Worm (Caenorhabditis elegans) whole organism, L1 larva: ENCODE data around the gene cnp-2.
"Not testable (repeated sequence)": the region's sequence is repeated elsewhere in the genome, so short reads cannot be mapped to it uniquely, and the experiment has no call there.

Experiments
- C34B4.2 ChIP-seq: sonication (generic microtip); optimal IDR thresholded peaks from 2 replicates; lab custom pipeline; 2017; ENCODE audit warnings: mild to moderate bottlenecking, missing genetic modification characterization, missing compliant biosample characterization
- aly-2 ChIP-seq: fragments of 150-350 bp; optimal IDR thresholded peaks from 2 replicates; lab custom pipeline; 2014; ENCODE audit warnings: missing biosample characterization, missing genetic modification characterization
- ama-1 ChIP-seq: fragments of 150-350 bp; optimal IDR thresholded peaks from 2 replicates; lab custom pipeline; 2014
- ceh-8 ChIP-seq: fragments of 200-800 bp; sonication (Bioruptor generic); optimal IDR thresholded peaks from 2 replicates; lab custom pipeline; 2018; ENCODE audit warnings: mild to moderate bottlenecking, missing genetic modification characterization, moderate library complexity, missing compliant biosample characterization
- ceh-82 ChIP-seq, 3 experiments: fragments of 150-350 bp in 1 of 3; sonication (generic microtip) in 2 of 3; optimal IDR thresholded peaks; 2 replicates each; lab custom pipeline; 2014 to 2017; ENCODE audit warnings: missing biosample characterization in 3 of 3, missing genetic modification characterization in 3 of 3
- ceh-88 ChIP-seq: fragments of 200-800 bp; sonication (Bioruptor generic); IDR thresholded peaks from 2 replicates; pipeline ENCODE4 v1.3.6; 2022; ENCODE audit warnings: missing genetic modification characterization, missing compliant biosample characterization
- ces-1 ChIP-seq: fragments of 150-350 bp; optimal IDR thresholded peaks from 2 replicates; lab custom pipeline; 2014; ENCODE audit warnings: missing biosample characterization, missing genetic modification reagents, missing genetic modification characterization
- efl-1 ChIP-seq, 4 experiments: fragments of 150-350 bp; optimal IDR thresholded peaks in 3 of 4; peaks in 1 of 4; 1 replicate in 1 of 4; 2 replicates in 3 of 4; lab custom pipeline; 2014; ENCODE audit warnings: missing biosample characterization in 2 of 4, missing genetic modification characterization in 2 of 4, missing genetic modification reagents in 2 of 4
- egl-27 ChIP-seq, 2 experiments: fragments of 150-350 bp in 1 of 2; sonication (generic microtip); optimal IDR thresholded peaks; 3 replicates each; lab custom pipeline; 2017 to 2018; ENCODE audit warnings: missing biosample characterization in 2 of 2, missing genetic modification characterization in 2 of 2, missing genetic modification reagents in 2 of 2
- elt-3 ChIP-seq, 6 experiments: fragments of 150-350 bp in 1 of 6; sonication (generic microtip); optimal IDR thresholded peaks; 2 replicates each; lab custom pipeline; 2017 to 2018; ENCODE audit warnings: missing biosample characterization in 6 of 6, missing genetic modification characterization in 6 of 6, inconsistent platforms in 1 of 6
- fkh-8 ChIP-seq: sonication (generic microtip); optimal IDR thresholded peaks from 2 replicates; lab custom pipeline; 2016; ENCODE audit warnings: mild to moderate bottlenecking, missing genetic modification characterization, missing compliant biosample characterization
- lin-14 ChIP-seq: fragments of 200-800 bp; sonication (Bioruptor generic); optimal IDR thresholded peaks from 2 replicates; lab custom pipeline; 2018; ENCODE audit warnings: mild to moderate bottlenecking, missing genetic modification characterization, moderate library complexity, missing compliant biosample characterization
- lin-15B ChIP-seq: fragments of 150-350 bp; sonication (generic microtip); optimal IDR thresholded peaks from 3 replicates; lab custom pipeline; 2014; ENCODE audit warnings: missing biosample characterization, missing genetic modification characterization
- lin-39 ChIP-seq: fragments of 150-350 bp; optimal IDR thresholded peaks from 2 replicates; lab custom pipeline; 2014; ENCODE audit warnings: missing biosample characterization, missing genetic modification reagents, missing genetic modification characterization
- mab-9 ChIP-seq: fragments of 200-800 bp; sonication (Bioruptor generic); IDR thresholded peaks from 2 replicates; pipeline ENCODE4 v1.3.6; 2022; ENCODE audit warnings: missing genetic modification reagents, missing genetic modification characterization, missing compliant biosample characterization
- mdl-1 ChIP-seq, 2 experiments: fragments of 150-350 bp; optimal IDR thresholded peaks; 2 replicates each; lab custom pipeline; 2014 to 2017; ENCODE audit warnings: missing biosample characterization in 2 of 2, missing genetic modification characterization in 2 of 2, inconsistent platforms in 1 of 2
- mef-2 ChIP-seq: fragments of 150-350 bp; optimal IDR thresholded peaks from 2 replicates; lab custom pipeline; 2014; ENCODE audit warnings: missing biosample characterization, missing genetic modification characterization
- nhr-11 ChIP-seq: fragments of 150-350 bp; optimal IDR thresholded peaks from 2 replicates; lab custom pipeline; 2014; ENCODE audit warnings: missing biosample characterization, missing genetic modification characterization
- nhr-19 ChIP-seq: fragments of 200-800 bp; sonication (Bioruptor generic); conservative IDR thresholded peaks from 2 replicates; pipeline ENCODE4 v1.3.6; 2022; ENCODE audit warnings: missing genetic modification characterization, missing compliant biosample characterization
- nhr-20 ChIP-seq: sonication (generic microtip); optimal IDR thresholded peaks from 2 replicates; lab custom pipeline; 2016; ENCODE audit warnings: mild to moderate bottlenecking, missing genetic modification characterization, missing compliant biosample characterization
- nhr-47 ChIP-seq: sonication (generic microtip); optimal IDR thresholded peaks from 2 replicates; lab custom pipeline; 2016; ENCODE audit warnings: mild to moderate bottlenecking, missing genetic modification characterization, moderate library complexity, missing compliant biosample characterization
- nhr-71 ChIP-seq: sonication (generic microtip); optimal IDR thresholded peaks from 2 replicates; lab custom pipeline; 2016; ENCODE audit warnings: mild to moderate bottlenecking, missing genetic modification characterization, moderate library complexity, missing compliant biosample characterization
- nhr-77 ChIP-seq: fragments of 150-350 bp; optimal IDR thresholded peaks from 2 replicates; lab custom pipeline; 2014; ENCODE audit warnings: missing biosample characterization, missing genetic modification characterization
- nhr-85 ChIP-seq: sonication (generic microtip); peaks from one replicate; lab custom pipeline; 2016; ENCODE audit warnings: missing genetic modification characterization, inconsistent platforms, missing compliant biosample characterization
- pqm-1 ChIP-seq: sonication (generic microtip); optimal IDR thresholded peaks from 3 replicates; lab custom pipeline; 2017; ENCODE audit warnings: missing biosample characterization, missing genetic modification characterization
- rnt-1 ChIP-seq: sonication (generic microtip); optimal IDR thresholded peaks from 2 replicates; lab custom pipeline; 2016; ENCODE audit warnings: mild to moderate bottlenecking, missing genetic modification characterization, moderate library complexity, missing compliant biosample characterization
- skn-1 ChIP-seq: fragments of 150-350 bp; optimal IDR thresholded peaks from 2 replicates; lab custom pipeline; 2014; ENCODE audit warnings: missing biosample characterization, missing genetic modification characterization
- sptf-1 ChIP-seq: fragments of 150-350 bp; optimal IDR thresholded peaks from 2 replicates; lab custom pipeline; 2014; ENCODE audit warnings: missing biosample characterization, missing genetic modification characterization
- swsn-7 ChIP-seq: sonication (generic microtip); optimal IDR thresholded peaks from 2 replicates; lab custom pipeline; 2016; ENCODE audit warnings: missing genetic modification characterization, missing compliant biosample characterization
- unc-62 ChIP-seq: fragments of 150-350 bp; optimal IDR thresholded peaks from 2 replicates; lab custom pipeline; 2014; ENCODE audit warnings: missing biosample characterization, missing genetic modification reagents, missing genetic modification characterization
- vab-15 ChIP-seq: sonication (generic microtip); optimal IDR thresholded peaks from 2 replicates; lab custom pipeline; 2017; ENCODE audit warnings: missing genotype, mild to moderate bottlenecking, missing genetic modification characterization, missing compliant biosample characterization
- xbp-1 ChIP-seq: sonication (generic microtip); optimal IDR thresholded peaks from 2 replicates; lab custom pipeline; 2016; ENCODE audit warnings: missing genetic modification characterization, missing compliant biosample characterization
- zag-1 ChIP-seq: fragments of 150-350 bp; optimal IDR thresholded peaks from 2 replicates; lab custom pipeline; 2014; ENCODE audit warnings: missing biosample characterization, missing genetic modification characterization
- zip-4 ChIP-seq: fragments of 200-800 bp; sonication (Bioruptor generic); optimal IDR thresholded peaks from 2 replicates; lab custom pipeline; 2018; ENCODE audit warnings: mild to moderate bottlenecking, missing genetic modification characterization, moderate library complexity, missing compliant biosample characterization
- ztf-11 ChIP-seq, 2 experiments: sonication (generic microtip); optimal IDR thresholded peaks; 2 replicates each; lab custom pipeline; 2016 to 2017; ENCODE audit warnings: missing genetic modification characterization in 2 of 2, missing biosample characterization in 1 of 2, missing compliant biosample characterization in 1 of 2

Gene cnp-2

DNA sequence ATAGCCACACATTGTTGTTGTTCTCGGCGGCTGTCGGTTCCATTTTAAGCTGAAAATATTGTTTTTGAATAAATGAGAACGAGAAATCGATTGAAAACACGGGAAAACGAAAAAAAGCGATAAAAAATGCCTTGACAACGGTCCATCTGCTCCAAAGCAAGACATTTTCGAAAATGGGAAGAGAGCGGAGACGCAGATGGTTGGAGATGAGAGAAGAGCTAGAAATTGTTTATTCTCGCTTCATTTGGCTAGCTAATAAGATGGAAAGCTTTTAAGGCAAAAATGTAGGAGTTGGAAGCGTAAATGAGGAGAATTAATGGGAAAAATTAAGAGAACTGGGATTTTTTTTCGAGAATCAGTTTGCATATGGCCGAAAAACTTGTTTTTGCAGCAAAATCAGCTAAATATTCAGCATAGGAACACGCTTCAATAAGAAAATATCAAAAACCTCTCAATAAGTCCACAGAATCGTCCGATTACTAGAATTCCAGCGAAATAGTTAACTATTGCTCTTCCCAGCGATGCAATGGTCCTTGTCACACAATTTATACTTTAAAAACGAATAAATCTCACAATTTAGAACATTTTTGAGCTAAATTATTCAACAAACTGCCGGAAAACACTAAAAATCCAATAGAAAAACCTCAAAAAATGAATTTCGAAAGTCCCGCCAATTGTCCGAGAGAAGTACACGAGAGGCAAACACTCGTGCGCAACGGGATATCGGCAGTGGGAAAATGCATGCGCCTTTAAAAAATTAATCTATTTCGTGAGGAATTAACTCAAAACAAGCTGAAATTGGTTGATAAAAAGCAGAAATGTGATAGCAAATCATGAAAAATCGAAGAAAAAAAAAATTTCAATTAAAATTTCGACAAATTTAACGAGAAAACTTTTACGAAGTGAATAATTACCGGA lies 22.1 kb upstream of the cnp-2 start, which contains the start of gene pisy-1 (continued):
- TF ChIP-seq fkh-8 (tag; lab: Kevin White, UChicago) (no peak), lin-14 (GFP tag; lab: Kevin White, UChicago) (no peak), efl-1 (optimal IDR thresholded peaks at IDR 0.05; lab: Kevin White, UChicago) (peak; percentile 65 to 86), efl-1 (GFP tag; optimal IDR thresholded peaks at IDR 0.05 in 1 of 2; lab: Kevin White, UChicago) (peak; percentile 89 to 98), nhr-77 (tag; lab: Kevin White, UChicago) (no peak), skn-1 (peak; percentile 68), C34B4.2 (tag; lab: Kevin White, UChicago) (no peak), elt-3 (tag; optimal IDR thresholded peaks at IDR 0.05; lab: Kevin White, UChicago) (no peak), unc-62 (no peak), ceh-82 (tag; optimal IDR thresholded peaks at IDR 0.05; lab: Kevin White, UChicago) (peak; percentile 27 to 64 (median 38)), rnt-1 (tag; lab: Kevin White, UChicago) (peak; percentile 64), nhr-85 (tag; lab: Kevin White, UChicago) (no peak), zag-1 (tag; lab: Kevin White, UChicago) (no peak), ces-1 (GFP tag; lab: Kevin White, UChicago) (no peak), ceh-8 (GFP tag; lab: Kevin White, UChicago) (no peak), lin-39 (tag; lab: Kevin White, UChicago) (peak; percentile 34), ceh-88 (GFP tag; lab: Robert Waterston, UW) (no peak), nhr-71 (tag; lab: Kevin White, UChicago) (no peak), mab-9 (no peak), ztf-11 (tag; optimal IDR thresholded peaks at IDR 0.05; lab: Kevin White, UChicago) (no peak), sptf-1 (tag; lab: Kevin White, UChicago) (no peak), nhr-11 (tag; lab: Kevin White, UChicago) (no peak), mef-2 (tag; lab: Kevin White, UChicago) (no peak), ama-1 (no peak), mdl-1 (tag; optimal IDR thresholded peaks at IDR 0.05; lab: Kevin White, UChicago) (peak in 1 of 2 experiments; percentile 52), aly-2 (tag; lab: Kevin White, UChicago) (no peak), zip-4 (GFP tag; lab: Kevin White, UChicago) (no peak), egl-27 (tag; optimal IDR thresholded peaks at IDR 0.05; lab: Kevin White, UChicago) (no peak), swsn-7 (peak; percentile 21), nhr-47 (tag; lab: Kevin White, UChicago) (no peak), lin-15B (tag; lab: Kevin White, UChicago) (peak; percentile 53), vab-15 (tag; lab: Kevin White, UChicago) (peak; percentile 53), nhr-19 (GFP tag; lab: Robert Waterston, UW) (no peak; the same call in 1 of the 2 replicates), pqm-1 (tag; lab: Kevin White, UChicago) (no peak)

DNA sequence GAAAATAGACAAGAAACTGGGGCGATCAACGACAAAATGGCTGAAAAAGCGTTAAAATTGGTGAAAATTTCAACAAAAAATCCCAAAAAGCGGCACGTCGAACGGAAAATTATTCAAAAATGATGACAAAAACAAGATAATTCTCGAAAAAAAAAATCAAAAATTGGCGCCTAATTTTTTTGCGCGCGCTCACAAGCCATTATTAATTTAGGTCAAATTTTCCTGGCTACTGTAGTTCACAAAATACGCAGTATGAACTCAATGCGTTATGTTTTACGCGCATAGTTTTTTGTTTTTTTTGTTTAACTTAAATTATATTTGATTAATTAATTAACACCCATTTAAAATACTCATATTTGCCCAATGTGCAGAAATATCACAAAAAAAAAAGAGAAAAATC lies 21.3 kb upstream of the cnp-2 start:
- TF ChIP-seq nhr-20 (tag; lab: Kevin White, UChicago) (no peak), sptf-1 (tag; lab: Kevin White, UChicago) (no peak), ztf-11 (tag; optimal IDR thresholded peaks at IDR 0.05; lab: Kevin White, UChicago) (no peak)

- TF ChIP-seq mdl-1 (tag; optimal IDR thresholded peaks at IDR 0.05; lab: Kevin White, UChicago); xbp-1 (tag; lab: Kevin White, UChicago); ztf-11 (tag; optimal IDR thresholded peaks at IDR 0.05; lab: Kevin White, UChicago): not testable (repeated sequence)
These were observed 6.9 kb upstream of the cnp-2 start, which contains the start of gene Y46G5A.39 for ce11 chrII:12753725-12754124. TSS of gene Y46G5A.39 (minus strand) at chrII:12753825.
